Fruit fly (Drosophila melanogaster) whole organism, pupa: ENCODE data around the gene aux.

Source experiments
- CG10348 ChIP-seq: fragments of 200-800 bp; sonication (Bioruptor generic); IDR thresholded peaks from 2 replicates; pipeline ENCODE4 v1.3.6; 2022; ENCODE audit warnings: missing biosample characterization, missing genetic modification characterization
- CG12605 ChIP-seq: fragments of 200-800 bp; sonication (Bioruptor generic); IDR thresholded peaks from 2 replicates; pipeline ENCODE4 v1.3.6; 2022; ENCODE audit warnings: missing biosample characterization, missing genetic modification characterization
- CG13204 ChIP-seq: fragments of 200-800 bp; sonication (Bioruptor generic); optimal IDR thresholded peaks from 2 replicates; lab custom pipeline; 2018; ENCODE audit warnings: missing biosample characterization, mild to moderate bottlenecking, missing genetic modification characterization, moderate library complexity
- CG14655 ChIP-seq: fragments of 200-800 bp; sonication (Bioruptor generic); optimal IDR thresholded peaks from 3 replicates; lab custom pipeline; 2017; ENCODE audit warnings: mild to moderate bottlenecking, missing biosample characterization, missing genetic modification reagents, missing genetic modification characterization
- CG15710 ChIP-seq: fragments of 200-800 bp; sonication (Bioruptor generic); optimal IDR thresholded peaks from 2 replicates; lab custom pipeline; 2018; ENCODE audit warnings: missing biosample characterization, mild to moderate bottlenecking, missing genetic modification characterization, moderate library complexity
- CG17806 ChIP-seq: fragments of 200-800 bp; sonication (Bioruptor generic); optimal IDR thresholded peaks from 2 replicates; lab custom pipeline; 2018; ENCODE audit warnings: missing biosample characterization, mild to moderate bottlenecking, missing genetic modification characterization, moderate library complexity
- CG4496 ChIP-seq: fragments of 200-800 bp; sonication (Bioruptor generic); IDR thresholded peaks from 3 replicates; pipeline ENCODE4 v1.3.6; 2022; ENCODE audit warnings: missing biosample characterization, missing genetic modification characterization
- CG8159 ChIP-seq: fragments of 200-800 bp; sonication (Bioruptor generic); optimal IDR thresholded peaks from 3 replicates; lab custom pipeline; 2018; ENCODE audit warnings: missing biosample characterization, mild to moderate bottlenecking, missing genetic modification characterization, moderate library complexity
- D1 ChIP-seq: fragments of 200-800 bp; sonication (Bioruptor generic); optimal IDR thresholded peaks from 2 replicates; lab custom pipeline; 2018; ENCODE audit warnings: missing biosample characterization, mild to moderate bottlenecking, missing genetic modification characterization, moderate library complexity
- EcR ChIP-seq: fragments of 200-800 bp; sonication (Bioruptor generic); optimal IDR thresholded peaks from 3 replicates; lab custom pipeline; 2019; ENCODE audit warnings: missing biosample characterization, missing genetic modification characterization, mild to moderate bottlenecking, moderate library complexity, missing genetic modification reagents
- Ets98B ChIP-seq: fragments of 200-800 bp; sonication (Bioruptor generic); IDR thresholded peaks from 2 replicates; pipeline ENCODE4 v1.3.6; 2022; ENCODE audit warnings: missing biosample characterization, missing genetic modification characterization
- Pif1B ChIP-seq: fragments of 200-800 bp; sonication (Bioruptor generic); optimal IDR thresholded peaks from 3 replicates; lab custom pipeline; 2016; ENCODE audit warnings: missing biosample characterization, missing genetic modification characterization
- Snoo ChIP-seq: fragments of 200-800 bp; sonication (Bioruptor generic); optimal IDR thresholded peaks from 3 replicates; lab custom pipeline; 2017; ENCODE audit warnings: missing biosample characterization, mild to moderate bottlenecking, missing genetic modification characterization, inconsistent platforms
- fd96Ca ChIP-seq: fragments of 200-800 bp; sonication (Bioruptor generic); IDR thresholded peaks from 3 replicates; pipeline ENCODE4 v1.3.6; 2022; ENCODE audit warnings: missing biosample characterization, missing genetic modification characterization

DNA sequence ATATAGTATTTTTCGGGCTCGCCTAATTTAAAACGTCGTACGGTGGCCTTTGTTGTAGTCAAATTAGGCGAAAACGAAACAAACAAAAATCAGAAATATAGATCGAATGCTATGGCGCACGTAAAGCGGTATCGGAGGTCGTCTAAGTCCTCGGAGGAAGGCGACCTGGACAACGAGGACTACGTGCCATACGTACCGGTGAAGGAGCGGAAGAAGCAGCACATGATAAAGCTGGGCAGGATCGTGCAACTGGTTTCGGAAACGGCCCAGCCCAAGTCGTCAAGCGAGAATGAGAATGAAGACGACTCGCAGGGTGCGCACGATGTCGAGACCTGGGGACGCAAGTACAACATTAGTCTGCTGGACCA is 21.4 kb downstream of the aux start, which contains the start of gene abs:
- TF ChIP-seq Snoo (no peak), Pif1B (no peak), CG14655 (GFP tag; lab: Kevin White, UChicago) (no peak), CG13204 (no peak), CG17806 (no peak), CG12605 (GFP tag; lab: Robert Waterston, UW) (no peak), CG10348 (no peak), EcR (GFP tag; lab: Kevin White, UChicago) (no peak), CG8159 (tag; lab: Kevin White, UChicago) (no peak), Ets98B (no peak), CG4496 (GFP tag; lab: Robert Waterston, UW) (no peak), D1 (no peak), CG15710 (tag; lab: Kevin White, UChicago) (no peak), fd96Ca (no peak)
